Worm (Caenorhabditis elegans) whole organism, L3 larva: Measurements from ENCODE around the gene ZK686.2.

Experiments
- R02D3.7 ChIP-seq: fragments of 150-350 bp; optimal IDR thresholded peaks from 2 replicates; lab custom pipeline; 2014; ENCODE audit warnings: missing biosample characterization, missing genetic modification characterization
- ZK546.5 ChIP-seq: sonication (generic microtip); optimal IDR thresholded peaks from 2 replicates; lab custom pipeline; 2017; ENCODE audit warnings: missing biosample characterization, missing genetic modification characterization
- aly-2 ChIP-seq: fragments of 150-350 bp; optimal IDR thresholded peaks from 2 replicates; lab custom pipeline; 2014; ENCODE audit warnings: missing biosample characterization, missing genetic modification characterization
- ama-1 ChIP-seq: fragments of 150-350 bp; optimal IDR thresholded peaks from 2 replicates; lab custom pipeline; 2018
- ceh-28 ChIP-seq: fragments of 150-350 bp; optimal IDR thresholded peaks from 2 replicates; lab custom pipeline; 2014; ENCODE audit warnings: missing biosample characterization, missing genetic modification reagents, missing genetic modification characterization
- ceh-82 ChIP-seq: fragments of 150-350 bp; optimal IDR thresholded peaks from 2 replicates; lab custom pipeline; 2014; ENCODE audit warnings: missing biosample characterization, missing genetic modification characterization
- egl-27 ChIP-seq: sonication (generic microtip); optimal IDR thresholded peaks from 4 replicates; lab custom pipeline; 2017; ENCODE audit warnings: missing biosample characterization, missing genetic modification reagents, missing genetic modification characterization
- elt-1 ChIP-seq: fragments of 150-350 bp; optimal IDR thresholded peaks from 2 replicates; lab custom pipeline; 2014; ENCODE audit warnings: missing biosample characterization, missing genetic modification characterization
- elt-2 ChIP-seq: sonication (generic microtip); optimal IDR thresholded peaks from 2 replicates; lab custom pipeline; 2016; ENCODE audit warnings: missing genetic modification reagents, mild to moderate bottlenecking, missing genetic modification characterization, missing compliant biosample characterization
- hmg-11 ChIP-seq: sonication (generic microtip); optimal IDR thresholded peaks from 2 replicates; lab custom pipeline; 2016; ENCODE audit warnings: missing genetic modification characterization, missing compliant biosample characterization
- jun-1 ChIP-seq: fragments of 150-350 bp; optimal IDR thresholded peaks from 2 replicates; lab custom pipeline; 2014; ENCODE audit warnings: missing biosample characterization, missing genetic modification reagents, missing genetic modification characterization
- lin-15B ChIP-seq: fragments of 150-350 bp; optimal IDR thresholded peaks from 2 replicates; lab custom pipeline; 2014; ENCODE audit warnings: missing biosample characterization, missing genetic modification characterization
- lin-39 ChIP-seq: fragments of 150-350 bp; optimal IDR thresholded peaks from 2 replicates; lab custom pipeline; 2018; ENCODE audit warnings: missing biosample characterization, missing genetic modification reagents, missing genetic modification characterization
- lsy-12 ChIP-seq: sonication (generic microtip); optimal IDR thresholded peaks from 2 replicates; lab custom pipeline; 2016; ENCODE audit warnings: mild to moderate bottlenecking, missing genetic modification characterization, missing compliant biosample characterization
- nfya-1 ChIP-seq: sonication (generic microtip); optimal IDR thresholded peaks from 2 replicates; lab custom pipeline; 2017; ENCODE audit warnings: missing genetic modification characterization, mild to moderate bottlenecking, missing compliant biosample characterization, antibody characterized with exemption, moderate library complexity; ENCODE audit not compliant: insufficient read depth
- nhr-11 ChIP-seq: fragments of 150-350 bp; optimal IDR thresholded peaks from 2 replicates; lab custom pipeline; 2014; ENCODE audit warnings: missing biosample characterization, missing genetic modification characterization
- nhr-12 ChIP-seq: fragments of 150-350 bp; optimal IDR thresholded peaks from 2 replicates; lab custom pipeline; 2014; ENCODE audit warnings: missing biosample characterization, missing genetic modification characterization
- nhr-23 ChIP-seq: fragments of 150-350 bp; optimal IDR thresholded peaks from 2 replicates; lab custom pipeline; 2014; ENCODE audit warnings: missing biosample characterization, missing genetic modification reagents, missing genetic modification characterization
- nhr-237 ChIP-seq: fragments of 150-350 bp; optimal IDR thresholded peaks from 2 replicates; lab custom pipeline; 2014; ENCODE audit warnings: missing biosample characterization, missing genetic modification characterization
- nhr-25 ChIP-seq: sonication (generic microtip); optimal IDR thresholded peaks from 2 replicates; lab custom pipeline; 2017; ENCODE audit warnings: missing biosample characterization, missing genetic modification characterization
- nhr-43 ChIP-seq: sonication (generic microtip); optimal IDR thresholded peaks from 2 replicates; lab custom pipeline; 2016; ENCODE audit warnings: mild to moderate bottlenecking, missing genetic modification characterization, missing compliant biosample characterization; ENCODE audit not compliant: poor library complexity, severe bottlenecking
- nhr-67 ChIP-seq: fragments of 150-350 bp; optimal IDR thresholded peaks from 2 replicates; lab custom pipeline; 2014; ENCODE audit warnings: missing biosample characterization, missing genetic modification characterization
- nhr-76 ChIP-seq: fragments of 150-350 bp; sonication (generic microtip); optimal IDR thresholded peaks from 5 replicates; lab custom pipeline; 2014; ENCODE audit warnings: missing biosample characterization, missing genetic modification characterization
- nhr-77 ChIP-seq: fragments of 150-350 bp; optimal IDR thresholded peaks from 2 replicates; lab custom pipeline; 2014; ENCODE audit warnings: missing biosample characterization, missing genetic modification characterization
- pha-4 ChIP-seq: fragments of 150-350 bp; optimal IDR thresholded peaks from 2 replicates; lab custom pipeline; 2014; ENCODE audit warnings: missing biosample characterization, missing genetic modification reagents, missing genetic modification characterization
- pqm-1 ChIP-seq: fragments of 150-350 bp; optimal IDR thresholded peaks from 2 replicates; lab custom pipeline; 2017; ENCODE audit warnings: missing biosample characterization, missing genetic modification characterization, inconsistent platforms
- sea-2 ChIP-seq: fragments of 150-350 bp; sonication (generic microtip); optimal IDR thresholded peaks from 4 replicates; lab custom pipeline; 2014; ENCODE audit warnings: missing biosample characterization, missing genetic modification reagents, missing genetic modification characterization
- snpc-4 ChIP-seq: fragments of 150-350 bp; optimal IDR thresholded peaks from 2 replicates; lab custom pipeline; 2014; ENCODE audit warnings: missing biosample characterization, missing genetic modification characterization
- tbx-2 ChIP-seq: sonication (generic microtip); optimal IDR thresholded peaks from 2 replicates; lab custom pipeline; 2016; ENCODE audit warnings: mild to moderate bottlenecking, missing genetic modification characterization, missing compliant biosample characterization
- unc-39 ChIP-seq: sonication (generic microtip); optimal IDR thresholded peaks from 4 replicates; lab custom pipeline; 2017; ENCODE audit warnings: missing biosample characterization, missing genetic modification characterization
- zag-1 ChIP-seq: fragments of 150-350 bp; optimal IDR thresholded peaks from 2 replicates; lab custom pipeline; 2014; ENCODE audit warnings: missing biosample characterization, missing genetic modification characterization
- ztf-11 ChIP-seq: fragments of 150-350 bp; optimal IDR thresholded peaks from 2 replicates; lab custom pipeline; 2014; ENCODE audit warnings: missing biosample characterization, missing genetic modification characterization
- ztf-4 ChIP-seq: fragments of 150-350 bp; optimal IDR thresholded peaks from 2 replicates; lab custom pipeline; 2014; ENCODE audit warnings: missing biosample characterization, missing genetic modification characterization

ZK686.2 gene

DNA sequence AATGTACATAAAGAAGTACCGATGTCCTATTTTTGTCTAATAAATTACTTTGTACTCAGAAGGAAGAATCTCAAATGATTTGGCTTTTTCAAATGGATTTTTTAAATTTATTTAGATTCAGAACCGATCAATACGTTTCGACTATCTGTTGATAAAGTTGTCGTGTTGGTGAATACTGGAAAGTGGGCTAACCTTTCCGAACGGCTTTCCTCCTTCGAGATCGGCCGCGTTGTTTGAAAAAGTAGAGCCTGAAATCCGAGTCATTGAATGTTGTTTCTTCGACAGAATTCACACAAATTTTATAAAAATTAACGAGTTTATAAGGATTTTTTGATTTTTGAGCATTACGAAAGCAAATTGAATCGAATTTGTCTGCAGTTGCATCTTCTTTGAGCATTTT lies 7.9 kb upstream of the ZK686.2 start:
- no peak for TF ChIP-seq snpc-4
- TF ChIP-seq ceh-28 = no peak
- TF ChIP-seq ceh-82 (tag; lab: Kevin White, UChicago) = no peak
- TF ChIP-seq jun-1 (tag; lab: Kevin White, UChicago) = no peak
- no peak for TF ChIP-seq ztf-11 (tag; lab: Kevin White, UChicago)
- TF ChIP-seq lsy-12 (tag; lab: Kevin White, UChicago) = no peak
- TF ChIP-seq nhr-23 (tag; lab: Kevin White, UChicago) = no peak
- TF ChIP-seq lin-39 = no peak

DNA sequence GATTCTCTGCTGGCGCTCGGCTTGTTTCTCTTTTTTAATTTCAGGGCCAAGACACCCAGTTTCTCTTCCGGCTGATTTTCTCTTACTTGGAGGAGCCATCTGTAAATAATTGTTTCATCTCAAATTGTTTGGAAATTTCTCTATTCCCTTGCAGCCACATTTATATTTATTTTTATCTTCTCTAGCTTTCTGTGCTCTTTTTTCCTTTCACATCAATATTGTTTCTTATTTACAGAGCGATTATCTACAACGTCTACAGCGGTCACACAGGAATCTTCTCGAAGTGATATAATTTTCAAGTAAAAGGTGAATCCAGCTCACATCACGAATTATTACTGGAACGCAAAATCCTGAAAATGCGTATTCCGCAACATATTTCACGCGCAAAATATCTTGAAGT lies 7.0 kb upstream of the ZK686.2 start, which contains the start of the genes ZK686.6 and ZK686.1:
Gene ZK686.6, minus strand, starts transcription at position 101 of the 400 bp plus-strand sequence.
Gene ZK686.1, plus strand, starts transcription at position 234 of the 400 bp plus-strand sequence.
- TF ChIP-seq tbx-2 (tag; lab: Kevin White, UChicago) (no peak), sea-2 (GFP tag; lab: Kevin White, UChicago) (no peak), nhr-67 (tag; lab: Kevin White, UChicago) (no peak), pha-4 (tag; lab: Kevin White, UChicago) (no peak), aly-2 (tag; lab: Kevin White, UChicago) (no peak), ceh-28 (no peak), lin-15B (tag; lab: Kevin White, UChicago) (no peak)

- TF ChIP-seq nhr-23 (tag; lab: Kevin White, UChicago) (peak; percentile 23), lsy-12 (tag; lab: Kevin White, UChicago) (peak; percentile 50), elt-2 (tag; lab: Kevin White, UChicago) (peak; percentile 26), pha-4 (tag; lab: Kevin White, UChicago) (peak; percentile 37), snpc-4 (peak; percentile 20), nfya-1 (tag; lab: Kevin White, UChicago) (peak; percentile 61), hmg-11 (tag; lab: Kevin White, UChicago) (peak; percentile 42), lin-15B (tag; lab: Kevin White, UChicago) (peak; percentile 70), R02D3.7 (tag; lab: Kevin White, UChicago) (peak; percentile 37), nhr-25 (peak; percentile 8)
- TF ChIP-seq, all 47 proteins: peak for 10; not testable (repeated sequence) for 37
These were observed 5.1 kb upstream of the ZK686.2 start for ce11 chrIII:7770986-7771385.

ce11 chrIII:7769965-7770364 lies 4.1 kb upstream of the ZK686.2 start, which contains the start of gene snu-23:
Gene snu-23, minus strand, starts transcription at chrIII:7770120.
- no peak for TF ChIP-seq ZK546.5 (tag; lab: Kevin White, UChicago)
- TF ChIP-seq nhr-77 (tag; lab: Kevin White, UChicago) = no peak
- peak; percentile 30 for TF ChIP-seq lin-15B (tag; lab: Kevin White, UChicago)
- peak; percentile 26 for TF ChIP-seq pha-4 (tag; lab: Kevin White, UChicago)
- TF ChIP-seq ztf-4 (tag; lab: Kevin White, UChicago) = no peak
- no peak for TF ChIP-seq nhr-11
- TF ChIP-seq hmg-11 (tag; lab: Kevin White, UChicago) = peak; percentile 7
- TF ChIP-seq lin-39 = peak; percentile 27
- peak; percentile 74 for TF ChIP-seq nfya-1 (tag; lab: Kevin White, UChicago)
- TF ChIP-seq nhr-76 (tag; lab: Kevin White, UChicago) = no peak
- TF ChIP-seq, all 47 proteins: peak for 5

- TF ChIP-seq ama-1 (peak; percentile 38), egl-27 (tag; lab: Kevin White, UChicago) (no peak)
These were observed 3.1 kb upstream of the ZK686.2 start, which contains the start of gene ZK686.3 for ce11 chrIII:7768963-7769362. Gene ZK686.3, minus strand, starts transcription at chrIII:7769063.

DNA sequence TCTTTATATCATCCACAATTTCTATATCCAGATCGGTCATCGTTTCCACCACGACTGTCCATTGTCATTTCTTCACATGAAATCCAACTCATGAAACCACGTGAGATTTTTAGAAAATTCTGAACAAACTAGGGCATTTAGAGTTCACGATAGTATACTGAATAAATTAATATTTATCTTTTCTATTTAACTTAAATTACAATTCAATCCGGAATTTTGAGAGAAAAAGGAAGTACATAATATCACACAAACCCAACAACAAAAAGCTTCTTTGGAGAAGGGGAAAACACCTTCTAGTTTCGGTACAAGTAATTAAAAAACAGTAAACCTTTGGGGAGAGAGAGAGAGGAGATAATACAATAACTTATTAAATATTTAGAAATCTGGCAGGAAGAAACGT lies 1.6 kb upstream of the ZK686.2 start, which contains the start of gene ZK686.5:
Gene ZK686.5, minus strand, starts transcription at position 101 of the 400 bp plus-strand sequence.
- no peak for TF ChIP-seq elt-1 (tag; lab: Kevin White, UChicago)
- no peak for TF ChIP-seq nhr-43 (tag; lab: Kevin White, UChicago)
- no peak for TF ChIP-seq jun-1 (tag; lab: Kevin White, UChicago)
- no peak for TF ChIP-seq pqm-1
- no peak for TF ChIP-seq nhr-25
- no peak for TF ChIP-seq nhr-12 (tag; lab: Kevin White, UChicago)
- no peak for TF ChIP-seq nhr-11
- no peak for TF ChIP-seq snpc-4
- no peak for TF ChIP-seq nhr-77 (tag; lab: Kevin White, UChicago)
- no peak for TF ChIP-seq elt-2 (tag; lab: Kevin White, UChicago)
- TF ChIP-seq nhr-237 (tag; lab: Kevin White, UChicago) = no peak
- no peak for TF ChIP-seq sea-2 (GFP tag; lab: Kevin White, UChicago)
- no peak for TF ChIP-seq ama-1
- TF ChIP-seq unc-39 (tag; lab: Kevin White, UChicago) = no peak
- no peak for TF ChIP-seq ceh-28
- TF ChIP-seq zag-1 (tag; lab: Kevin White, UChicago) = no peak
